Fruit fly (Drosophila melanogaster) whole organism, wandering third instar larva: ENCODE data around the gene CG17198.

Source experiments
- GATAd ChIP-seq: sonication (Bioruptor generic); optimal IDR thresholded peaks from 2 replicates; lab custom pipeline; 2016; ENCODE audit warnings: missing biosample characterization, missing genetic modification characterization
- Hr78 ChIP-seq: fragments of >200 bp; optimal IDR thresholded peaks from 2 replicates; lab custom pipeline; 2017; ENCODE audit warnings: missing biosample characterization, missing genetic modification characterization
- Myc ChIP-seq: fragments of >200 bp; optimal IDR thresholded peaks from 2 replicates; lab custom pipeline; 2017
- N ChIP-seq: fragments of >200 bp; optimal IDR thresholded peaks from 2 replicates; lab custom pipeline; 2018; ENCODE audit warnings: missing biosample characterization, missing external identifiers, missing genetic modification characterization
- brk ChIP-seq: fragments of 200-800 bp; sonication (Bioruptor generic); optimal IDR thresholded peaks from 2 replicates; lab custom pipeline; 2016; ENCODE audit warnings: missing biosample characterization, mild to moderate bottlenecking, missing genetic modification characterization
- dl ChIP-seq, 2 experiments: fragments of 175-275, 200-275 bp in 1 of 2; fragments of 200-275 bp in 1 of 2; sonication (Bioruptor generic); optimal IDR thresholded peaks; lab custom pipeline; 2018; ENCODE audit warnings: mild to moderate bottlenecking in 2 of 2, missing biosample characterization in 2 of 2, missing genetic modification characterization in 2 of 2, moderate library complexity in 2 of 2; ENCODE audit not compliant: partially characterized antibody in 2 of 2, insufficient read depth in 1 of 2
- fru ChIP-seq: fragments of 200-800 bp; sonication (Bioruptor generic); optimal IDR thresholded peaks from 3 replicates; lab custom pipeline; 2016; ENCODE audit warnings: missing biosample characterization, mild to moderate bottlenecking, missing genetic modification characterization
- h ChIP-seq: fragments of 200-800 bp; sonication (Bioruptor generic); optimal IDR thresholded peaks from 3 replicates; lab custom pipeline; 2016; ENCODE audit warnings: missing biosample characterization, mild to moderate bottlenecking, missing genetic modification characterization
- lola ChIP-seq: fragments of >200 bp; optimal IDR thresholded peaks from 2 replicates; lab custom pipeline; 2017; ENCODE audit warnings: missing biosample characterization, missing genetic modification characterization
- pan ChIP-seq: fragments of >200 bp; optimal IDR thresholded peaks from 2 replicates; lab custom pipeline; 2017
- usp ChIP-seq: fragments of >200 bp; optimal IDR thresholded peaks from 2 replicates; lab custom pipeline; 2017; ENCODE audit warnings: missing biosample characterization, missing genetic modification characterization

DNA sequence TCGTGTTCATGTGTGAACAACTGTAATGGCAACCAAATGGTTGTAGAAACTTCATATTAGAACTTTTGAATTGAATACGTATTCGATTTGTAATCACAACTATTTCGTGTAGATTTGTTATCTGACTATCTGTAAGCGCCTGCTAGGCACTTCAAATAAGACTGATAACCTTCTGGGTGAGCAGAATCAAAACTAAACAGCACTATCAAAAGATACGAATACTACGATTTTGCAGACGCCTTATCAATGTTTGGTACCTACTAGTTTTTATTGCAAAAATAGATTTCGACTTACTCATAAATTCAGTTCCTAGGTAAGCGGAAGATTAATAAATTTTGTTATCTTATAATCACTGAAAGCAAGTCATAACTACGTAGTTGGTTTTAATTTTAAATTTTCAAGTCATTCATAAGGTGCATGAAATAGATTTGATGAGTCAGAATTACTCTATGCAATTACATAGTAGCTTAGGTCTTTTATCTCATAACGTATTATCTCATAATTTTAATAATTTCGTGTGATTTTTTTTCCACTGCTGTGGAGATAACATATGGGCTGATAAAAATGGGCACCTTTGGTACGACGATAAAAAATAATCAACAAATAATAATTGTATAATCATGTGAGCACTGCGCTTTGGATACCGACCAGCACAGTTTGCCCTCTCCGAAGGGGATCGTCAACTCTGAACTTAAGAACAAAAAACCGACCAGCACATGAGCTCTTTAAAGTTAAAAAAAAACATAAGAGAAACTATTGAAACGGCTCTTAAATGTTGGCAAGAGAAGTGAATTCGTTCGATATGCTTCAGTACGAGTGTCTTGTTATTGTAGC lies 40.0 kb downstream of the CG17198 start:
- no peak for TF ChIP-seq N
- no peak for TF ChIP-seq h
- TF ChIP-seq Hr78 (GFP tag; lab: Kevin White, UChicago): no peak
- TF ChIP-seq fru (GFP tag; lab: Kevin White, UChicago): no peak
- TF ChIP-seq pan: no peak
- TF ChIP-seq lola (GFP tag; lab: Kevin White, UChicago): no peak
- no peak for TF ChIP-seq GATAd (GFP tag; lab: Kevin White, UChicago)
- no peak for TF ChIP-seq Myc (lab: Kevin White, UChicago)
- no peak for TF ChIP-seq dl (GFP tag; optimal IDR thresholded peaks at IDR 0.05; lab: Kevin White, UChicago; ENCODE audit: insufficient read depth in 1 of 2, partially characterized antibody in 2 of 2)
- TF ChIP-seq brk: no peak
- TF ChIP-seq usp (GFP tag; lab: Kevin White, UChicago): no peak
